Fruit fly (Drosophila melanogaster) whole organism, embryonic: ENCODE results near the gene cni.
A peak's percentile ranks its signal among the peaks of the same experiment; 100 is the strongest.

ENCODE experiments used
- Adf1 ChIP-seq: fragments of 200-800 bp; sonication (Bioruptor generic); IDR thresholded peaks from 2 replicates; pipeline ENCODE4 v1.3.6; 2022; ENCODE audit warnings: missing biosample characterization, missing genetic modification characterization
- Bteb2 ChIP-seq: fragments of 200-800 bp; sonication (Bioruptor generic); optimal IDR thresholded peaks from 2 replicates; lab custom pipeline; 2016; ENCODE audit warnings: missing biosample characterization, missing genetic modification characterization
- CG10543 ChIP-seq: fragments of 200-800 bp; sonication (Bioruptor generic); optimal IDR thresholded peaks from 3 replicates; lab custom pipeline; 2017; ENCODE audit warnings: missing biosample characterization, mild to moderate bottlenecking, missing genetic modification characterization, moderate library complexity
- CG11695 ChIP-seq: fragments of 200-800 bp; sonication (Bioruptor generic); IDR thresholded peaks from 3 replicates; pipeline ENCODE4 v1.3.6; 2022; ENCODE audit warnings: missing biosample characterization, missing genetic modification characterization
- CG15696 ChIP-seq: fragments of 200-800 bp; sonication (Bioruptor generic); optimal IDR thresholded peaks from 2 replicates; lab custom pipeline; 2019; ENCODE audit warnings: missing biosample characterization, mild to moderate bottlenecking, missing genetic modification characterization, moderate library complexity
- CG18476 ChIP-seq: fragments of 200-800 bp; sonication (Bioruptor generic); optimal IDR thresholded peaks from 2 replicates; lab custom pipeline; 2016; ENCODE audit warnings: missing biosample characterization, mild to moderate bottlenecking, missing genetic modification characterization
- CG18764 ChIP-seq: fragments of 200-800 bp; sonication (Bioruptor generic); optimal IDR thresholded peaks from 3 replicates; lab custom pipeline; 2016; ENCODE audit warnings: missing biosample characterization, missing genetic modification characterization
- CG2129 ChIP-seq: fragments of 200-800 bp; sonication (Bioruptor generic); IDR thresholded peaks from 2 replicates; pipeline ENCODE4 v1.3.6; 2022; ENCODE audit warnings: missing biosample characterization, missing genetic modification characterization; ENCODE audit not compliant: partially characterized antibody
- CG31441 ChIP-seq: fragments of 200-800 bp; sonication (Bioruptor generic); IDR thresholded peaks from 2 replicates; pipeline ENCODE4 v1.3.6; 2022; ENCODE audit warnings: missing biosample characterization, missing genetic modification characterization
- CG3838 ChIP-seq: fragments of 200-800 bp; sonication (Bioruptor generic); optimal IDR thresholded peaks from 3 replicates; lab custom pipeline; 2016; ENCODE audit warnings: missing biosample characterization, missing genetic modification characterization
- CG4730 ChIP-seq: fragments of 200-800 bp; sonication (Bioruptor generic); IDR thresholded peaks from 2 replicates; pipeline ENCODE4 v1.3.6; 2022; ENCODE audit warnings: missing biosample characterization, missing genetic modification characterization
- CG5245 ChIP-seq: fragments of 200-800 bp; sonication (Bioruptor generic); optimal IDR thresholded peaks from 3 replicates; lab custom pipeline; 2016; ENCODE audit warnings: missing biosample characterization, missing genetic modification characterization
- CG6683 ChIP-seq: fragments of 200-800 bp; sonication (Bioruptor generic); optimal IDR thresholded peaks from 2 replicates; lab custom pipeline; 2017; ENCODE audit warnings: missing biosample characterization, mild to moderate bottlenecking, missing genetic modification characterization, missing genetic modification reagents
- CG7271 ChIP-seq: fragments of 200-800 bp; sonication (Bioruptor generic); optimal IDR thresholded peaks from 2 replicates; lab custom pipeline; 2018; ENCODE audit warnings: missing biosample characterization, mild to moderate bottlenecking, missing genetic modification characterization, moderate library complexity
- CG7745 ChIP-seq: fragments of 200-800 bp; sonication (Bioruptor generic); optimal IDR thresholded peaks from 2 replicates; lab custom pipeline; 2018; ENCODE audit warnings: missing biosample characterization, mild to moderate bottlenecking, missing genetic modification characterization, moderate library complexity
- CG9215 ChIP-seq: fragments of 200-800 bp; sonication (Bioruptor generic); IDR thresholded peaks from 2 replicates; pipeline ENCODE4 v1.3.6; 2022; ENCODE audit warnings: missing biosample characterization, missing genetic modification characterization
- CrebB ChIP-seq: fragments of 200-800 bp; sonication (Bioruptor generic); optimal IDR thresholded peaks from 3 replicates; lab custom pipeline; 2018; ENCODE audit warnings: missing biosample characterization, mild to moderate bottlenecking, missing genetic modification characterization
- D19A ChIP-seq: fragments of 200-800 bp; optimal IDR thresholded peaks from 3 replicates; lab custom pipeline; 2019; ENCODE audit warnings: missing biosample characterization, mild to moderate bottlenecking, missing genetic modification characterization, moderate library complexity
- Dll ChIP-seq: fragments of 200-800 bp; sonication (Bioruptor generic); IDR thresholded peaks from 4 replicates; pipeline ENCODE4 v1.3.6; 2022; ENCODE audit warnings: missing biosample characterization, missing genetic modification characterization; ENCODE audit not compliant: partially characterized antibody
- Dp ChIP-seq: fragments of 200-800 bp; sonication (Bioruptor generic); optimal IDR thresholded peaks from 2 replicates; lab custom pipeline; 2018; ENCODE audit warnings: missing biosample characterization, mild to moderate bottlenecking, missing genetic modification characterization, moderate library complexity
- HLH3B ChIP-seq: fragments of 200-800 bp; sonication (Bioruptor generic); IDR thresholded peaks from 2 replicates; pipeline ENCODE4 v1.3.6; 2022; ENCODE audit warnings: missing biosample characterization, missing genetic modification characterization
- Scr ChIP-seq: fragments of 200-800 bp; sonication (Bioruptor generic); IDR thresholded peaks from 2 replicates; pipeline ENCODE4 v1.3.6; 2022; ENCODE audit warnings: missing biosample characterization, missing genetic modification characterization; ENCODE audit not compliant: partially characterized antibody
- Sox102F ChIP-seq: fragments of 200-800 bp; sonication (Bioruptor generic); optimal IDR thresholded peaks from 2 replicates; lab custom pipeline; 2018; ENCODE audit warnings: missing biosample characterization, mild to moderate bottlenecking, missing genetic modification characterization, moderate library complexity
- Sry-δ ChIP-seq: fragments of 200-800 bp; sonication (Bioruptor generic); optimal IDR thresholded peaks from 2 replicates; lab custom pipeline; 2016; ENCODE audit warnings: missing biosample characterization, missing genetic modification characterization
- Tbp ChIP-seq: fragments of >200 bp; optimal IDR thresholded peaks from 2 replicates; lab custom pipeline; 2018; ENCODE audit warnings: missing biosample characterization, missing genetic modification characterization
- ab ChIP-seq: fragments of 200-800 bp; sonication (Bioruptor generic); optimal IDR thresholded peaks from 2 replicates; lab custom pipeline; 2016; ENCODE audit warnings: missing biosample characterization, missing genetic modification characterization
- bowl ChIP-seq: fragments of 200-800 bp; sonication (Bioruptor generic); IDR thresholded peaks from 2 replicates; pipeline ENCODE4 v1.3.6; 2022; ENCODE audit warnings: missing biosample characterization, missing genetic modification characterization
- br ChIP-seq: fragments of >200 bp; optimal IDR thresholded peaks from 2 replicates; lab custom pipeline; 2017
- chif ChIP-seq, 2 experiments: fragments of 200-800 bp; sonication (Bioruptor generic); optimal IDR thresholded peaks; 3 replicates each; lab custom pipeline; 2016; ENCODE audit warnings: missing biosample characterization in 2 of 2, missing genetic modification characterization in 2 of 2
- croc ChIP-seq: fragments of 200-800 bp; sonication (Bioruptor generic); conservative IDR thresholded peaks from 3 replicates; pipeline ENCODE4 v1.3.6; 2022; ENCODE audit warnings: missing biosample characterization, missing genetic modification characterization
- da ChIP-seq: fragments of 200-800 bp; sonication (Bioruptor generic); optimal IDR thresholded peaks from 2 replicates; lab custom pipeline; 2016; ENCODE audit warnings: missing biosample characterization, missing genetic modification characterization
- dimm ChIP-seq: fragments of 200-800 bp; sonication (Bioruptor generic); IDR thresholded peaks from 2 replicates; pipeline ENCODE4 v1.3.6; 2022; ENCODE audit warnings: missing biosample characterization, missing genetic modification characterization
- exex ChIP-seq: fragments of 200-800 bp; sonication (Bioruptor generic); optimal IDR thresholded peaks from 4 replicates; lab custom pipeline; 2018; ENCODE audit warnings: missing biosample characterization, mild to moderate bottlenecking, missing genetic modification characterization, moderate library complexity
- fd3F ChIP-seq: fragments of 200-800 bp; sonication (Bioruptor generic); optimal IDR thresholded peaks from 2 replicates; lab custom pipeline; 2018; ENCODE audit warnings: missing biosample characterization, mild to moderate bottlenecking, missing genetic modification characterization, moderate library complexity
- fu2 ChIP-seq: fragments of 200-800 bp; sonication (Bioruptor generic); optimal IDR thresholded peaks from 2 replicates; lab custom pipeline; 2016; ENCODE audit warnings: missing biosample characterization, missing genetic modification characterization
- her ChIP-seq: fragments of 200-800 bp; sonication (Bioruptor generic); optimal IDR thresholded peaks from 2 replicates; lab custom pipeline; 2016; ENCODE audit warnings: missing biosample characterization, missing genetic modification characterization
- ind ChIP-seq: fragments of 200-800 bp; sonication (Bioruptor generic); optimal IDR thresholded peaks from 3 replicates; lab custom pipeline; 2016; ENCODE audit warnings: missing biosample characterization, missing genetic modification characterization
- inv ChIP-seq: fragments of 200-800 bp; sonication (Bioruptor generic); IDR thresholded peaks from 2 replicates; pipeline ENCODE4 v1.3.6; 2022; ENCODE audit warnings: missing biosample characterization, missing genetic modification characterization; ENCODE audit not compliant: partially characterized antibody
- ken ChIP-seq: fragments of 200-800 bp; sonication (Bioruptor generic); IDR thresholded peaks from 3 replicates; pipeline ENCODE4 v1.3.6; 2022; ENCODE audit warnings: missing biosample characterization, missing genetic modification characterization
- klu ChIP-seq: fragments of 200-800 bp; sonication (Bioruptor generic); IDR thresholded peaks from 2 replicates; pipeline ENCODE4 v1.3.6; 2022; ENCODE audit warnings: missing biosample characterization, missing genetic modification characterization
- luna ChIP-seq: fragments of 200-800 bp; sonication (Bioruptor generic); optimal IDR thresholded peaks from 2 replicates; lab custom pipeline; 2016; ENCODE audit warnings: missing biosample characterization, missing genetic modification characterization
- nom ChIP-seq: fragments of 200-800 bp; sonication (Bioruptor generic); optimal IDR thresholded peaks from 2 replicates; lab custom pipeline; 2017; ENCODE audit warnings: missing biosample characterization, missing genetic modification characterization, mild to moderate bottlenecking, moderate library complexity, missing genetic modification reagents
- ranshi ChIP-seq: fragments of 200-800 bp; sonication (Bioruptor generic); IDR thresholded peaks from 2 replicates; pipeline ENCODE4 v1.3.6; 2022; ENCODE audit warnings: missing biosample characterization, missing genetic modification characterization
- rib ChIP-seq: fragments of 200-800 bp; sonication (Bioruptor generic); IDR thresholded peaks from 2 replicates; pipeline ENCODE4 v1.3.6; 2022; ENCODE audit warnings: missing biosample characterization, missing genetic modification characterization
- row ChIP-seq: fragments of 200-800 bp; sonication (Bioruptor generic); IDR thresholded peaks from 3 replicates; pipeline ENCODE4 v1.3.6; 2022; ENCODE audit warnings: missing biosample characterization, missing genetic modification characterization
- stc ChIP-seq: fragments of 200-800 bp; sonication (Bioruptor generic); IDR thresholded peaks from 2 replicates; pipeline ENCODE4 v1.3.6; 2022; ENCODE audit warnings: missing biosample characterization, missing genetic modification characterization
- tup ChIP-seq: fragments of 200-800 bp; sonication (Bioruptor generic); optimal IDR thresholded peaks from 2 replicates; lab custom pipeline; 2016; ENCODE audit warnings: missing biosample characterization, mild to moderate bottlenecking, missing genetic modification characterization, moderate library complexity
- tx ChIP-seq: fragments of 200-800 bp; sonication (Bioruptor generic); optimal IDR thresholded peaks from 2 replicates; lab custom pipeline; 2016; ENCODE audit warnings: missing biosample characterization, missing genetic modification characterization
- wdn ChIP-seq: fragments of 200-800 bp; sonication (Bioruptor generic); IDR thresholded peaks from 2 replicates; pipeline ENCODE4 v1.3.6; 2022; ENCODE audit warnings: missing biosample characterization, missing genetic modification characterization
- zen2 ChIP-seq: fragments of 200-800 bp; sonication (Bioruptor generic); IDR thresholded peaks from 3 replicates; pipeline ENCODE4 v1.3.6; 2022; ENCODE audit warnings: missing biosample characterization, missing genetic modification characterization; ENCODE audit not compliant: partially characterized antibody

cni gene

dm6 chr2L:16325515-16326257 is 15.2 kb upstream of the cni start, which contains the start of gene cact (continued):
- TF ChIP-seq Tbp (no peak), tup (GFP tag; lab: Kevin White, UChicago) (peak; percentile 89), Scr (GFP tag; lab: Robert Waterston, UW) (peak; percentile 69), luna (GFP tag; lab: Kevin White, UChicago) (peak; percentile 68), D19A (peak; percentile 88), CG18476 (GFP tag; lab: Kevin White, UChicago) (peak; percentile 88), wdn (GFP tag; lab: Robert Waterston, UW) (peak; percentile 73), her (peak; percentile 90), Bteb2 (GFP tag; lab: Kevin White, UChicago) (peak; percentile 96), CG3838 (peak; percentile 83), CG9215 (peak; percentile 85), CG11695 (GFP tag; lab: Robert Waterston, UW) (peak; percentile 89), ranshi (GFP tag; lab: Robert Waterston, UW) (peak; percentile 92), Adf1 (peak; percentile 65; the same call in 1 of the 2 replicates), ab (GFP tag; lab: Kevin White, UChicago) (peak; percentile 47), chif (GFP tag; optimal IDR thresholded peaks at IDR 0.05; lab: Kevin White, UChicago) (peak; percentile 86 to 95), inv (no peak), HLH3B (GFP tag; lab: Robert Waterston, UW) (peak; percentile 89), nom (GFP tag; lab: Kevin White, UChicago) (peak; percentile 73), ken (GFP tag; lab: Robert Waterston, UW) (peak; percentile 88), CG7745 (tag; lab: Kevin White, UChicago) (peak; percentile 15), CrebB (tag; lab: Kevin White, UChicago) (peak; percentile 81), Sox102F (peak; percentile 95), tx (GFP tag; lab: Kevin White, UChicago) (peak; percentile 95), CG7271 (tag; lab: Kevin White, UChicago) (peak; percentile 73), exex (tag; lab: Kevin White, UChicago) (peak; percentile 81), CG6683 (GFP tag; lab: Kevin White, UChicago) (peak; percentile 79), da (GFP tag; lab: Kevin White, UChicago) (peak; percentile 81), croc (GFP tag; lab: Robert Waterston, UW) (peak; percentile 72), Sry-δ (GFP tag; lab: Kevin White, UChicago) (peak; percentile 80), fd3F (GFP tag; lab: Kevin White, UChicago) (peak; percentile 88), CG18764 (peak; percentile 85), fu2 (peak; percentile 94), ind (peak; percentile 94), row (GFP tag; lab: Robert Waterston, UW) (peak; percentile 98), CG2129 (GFP tag; lab: Robert Waterston, UW) (no peak), CG5245 (GFP tag; lab: Kevin White, UChicago) (peak; percentile 82), zen2 (GFP tag; lab: Robert Waterston, UW) (no peak), stc (GFP tag; lab: Robert Waterston, UW) (peak; percentile 88), bowl (GFP tag; lab: Robert Waterston, UW) (peak; percentile 32; the same call in 1 of the 2 replicates), br (lab: Kevin White, UChicago) (no peak), CG4730 (GFP tag; lab: Robert Waterston, UW) (peak; percentile 83), CG15696 (tag; lab: Kevin White, UChicago) (peak; percentile 88), dimm (GFP tag; lab: Robert Waterston, UW) (no peak), CG10543 (GFP tag; lab: Kevin White, UChicago) (peak; percentile 92), rib (GFP tag; lab: Robert Waterston, UW) (peak; percentile 66), klu (GFP tag; lab: Robert Waterston, UW) (peak; percentile 86), Dp (GFP tag; lab: Kevin White, UChicago) (peak; percentile 69), Dll (GFP tag; lab: Robert Waterston, UW) (peak; percentile 66), CG31441 (peak; percentile 87)
